Worm (Caenorhabditis elegans): ENCODE measurements around the gene K09C8.9.

- TF ChIP-seq M03D4.4 (tag; optimal IDR thresholded peaks at IDR 0.05) = no peak
- TF ChIP-seq drap-1 (GFP tag; optimal IDR thresholded peaks at IDR 0.05) = no peak
- TF ChIP-seq elt-1 (tag; optimal IDR thresholded peaks at IDR 0.05; ENCODE audit: borderline replicate concordance, insufficient read depth) = peak; percentile 91
- TF ChIP-seq elt-3 (tag; optimal IDR thresholded peaks at IDR 0.05) = no peak
- TF ChIP-seq zip-8 (tag; optimal IDR thresholded peaks at IDR 0.05) = peak; percentile 88
- TF ChIP-seq nhr-2 (tag; optimal IDR thresholded peaks at IDR 0.05) = peak; percentile 86
- TF ChIP-seq lin-13 (tag; optimal IDR thresholded peaks at IDR 0.05) = no peak
- no peak for TF ChIP-seq snpc-4 (tag; optimal IDR thresholded peaks at IDR 0.05)
- TF ChIP-seq unc-62 (GFP tag; optimal IDR thresholded peaks at IDR 0.05) = peak; percentile 66
- TF ChIP-seq nhr-237 (tag; optimal IDR thresholded peaks at IDR 0.05) = no peak
Measured at ce11 chrX:10932087-10932486, 35.5 kb downstream of the K09C8.9 start.

Measured in whole organism, mixed stage, embryonic.